Worm (Caenorhabditis elegans) whole organism, L2 larva: Measurements from ENCODE around the gene Y48A6C.8.

Experiments
- blmp-1 ChIP-seq: sonication (generic microtip); optimal IDR thresholded peaks from 2 replicates; lab custom pipeline; 2017; ENCODE audit warnings: missing genetic modification characterization, mild to moderate bottlenecking, missing compliant biosample characterization, antibody characterized with exemption, moderate library complexity; ENCODE audit not compliant: insufficient read depth
- mab-5 ChIP-seq: fragments of 150-350 bp; optimal IDR thresholded peaks from 2 replicates; lab custom pipeline; 2014; ENCODE audit warnings: missing biosample characterization, missing genetic modification characterization
- mdl-1 ChIP-seq, 2 experiments: fragments of 150-350 bp in 1 of 2; sonication (generic microtip) in 1 of 2; optimal IDR thresholded peaks; 2 replicates each; lab custom pipeline; 2017; ENCODE audit warnings: missing biosample characterization in 2 of 2, missing genetic modification characterization in 2 of 2
- nhr-12 ChIP-seq: fragments of 150-350 bp; optimal IDR thresholded peaks from 2 replicates; lab custom pipeline; 2014; ENCODE audit warnings: missing biosample characterization, missing genetic modification characterization
- nhr-21 ChIP-seq: fragments of 150-350 bp; optimal IDR thresholded peaks from 2 replicates; lab custom pipeline; 2014; ENCODE audit warnings: missing biosample characterization, missing genetic modification characterization
- ztf-4 ChIP-seq: fragments of 150-350 bp; optimal IDR thresholded peaks from 2 replicates; lab custom pipeline; 2014; ENCODE audit warnings: missing biosample characterization, missing genetic modification characterization

DNA sequence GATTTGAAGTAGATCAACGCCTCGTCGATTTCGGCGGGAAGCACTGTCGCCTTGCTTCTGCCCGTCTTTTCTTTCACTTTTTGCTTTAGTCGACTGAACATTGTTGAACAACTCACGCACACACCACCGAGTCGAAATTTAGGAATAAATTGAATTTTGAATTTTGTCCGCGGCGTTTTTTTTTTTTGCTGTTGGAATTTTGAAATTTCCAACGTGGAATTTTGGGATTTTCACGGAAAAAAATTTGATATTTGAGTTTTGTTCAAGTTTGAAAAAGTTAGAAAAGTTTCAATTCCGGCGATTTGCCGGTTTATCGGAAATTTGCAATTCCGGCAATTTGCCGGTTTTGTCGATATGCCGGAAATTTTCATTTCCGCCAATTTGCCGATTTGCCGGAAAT lies 29.7 kb upstream of the Y48A6C.8 start, which contains the start of gene Y47D3A.31:
- TF ChIP-seq nhr-12 (no peak), nhr-21 (tag; lab: Kevin White, UChicago) (no peak), blmp-1 (tag; lab: Kevin White, UChicago) (no peak), ztf-4 (tag; lab: Kevin White, UChicago) (no peak), mdl-1 (tag; optimal IDR thresholded peaks at IDR 0.05; lab: Kevin White, UChicago) (no peak), mab-5 (tag; lab: Kevin White, UChicago) (no peak)
